Worm (Caenorhabditis elegans): Measurements from ENCODE around the gene ZK262.19.
"Not testable (repeated sequence)": the region's sequence is repeated elsewhere in the genome, so short reads cannot be mapped to it uniquely, and the experiment has no call there.

The ZK262.19 gene

ce11 chrV:18425544-18425943 is at the start of gene ZK262.19:
ZK262.19 (minus strand) TSS chrV:18425644.
- TF ChIP-seq him-1 (tag; optimal IDR thresholded peaks at IDR 0.05) (no peak), W03F9.2 (tag; optimal IDR thresholded peaks at IDR 0.05) (no peak), dao-5 (tag; optimal IDR thresholded peaks at IDR 0.05) (no peak)

- TF ChIP-seq dao-5 (tag; optimal IDR thresholded peaks at IDR 0.05) (no peak), W03F9.2 (tag; optimal IDR thresholded peaks at IDR 0.05) (no peak), him-1 (tag; optimal IDR thresholded peaks at IDR 0.05) (no peak)
Measured at ce11 chrV:18474223-18474622, 48.8 kb upstream of the ZK262.19 start, which contains the start of gene srh-181. srh-181 (plus strand) TSS chrV:18474523.

- TF ChIP-seq him-1 (tag; optimal IDR thresholded peaks at IDR 0.05) (no peak), dao-5 (tag; optimal IDR thresholded peaks at IDR 0.05) (no peak), W03F9.2 (tag; optimal IDR thresholded peaks at IDR 0.05) (no peak)
Measured at ce11 chrV:18473415-18473814, 48.0 kb upstream of the ZK262.19 start, which contains the start of gene srh-182. srh-182 (minus strand) TSS chrV:18473515.

ce11 chrV:18468097-18468496 is 42.7 kb upstream of the ZK262.19 start, which contains the start of gene ZK228.13:
ZK228.13 (minus strand) TSS chrV:18468197.
- no peak for TF ChIP-seq dao-5 (tag; optimal IDR thresholded peaks at IDR 0.05)
- TF ChIP-seq W03F9.2 (tag; optimal IDR thresholded peaks at IDR 0.05), result no peak
- TF ChIP-seq him-1 (tag; optimal IDR thresholded peaks at IDR 0.05), result no peak

ce11 chrV:18462365-18462837 is 37.0 kb upstream of the ZK262.19 start, which contains the start of gene ZK228.4:
ZK228.4 (plus strand) TSS chrV:18462787.
- TF ChIP-seq W03F9.2 (tag; optimal IDR thresholded peaks at IDR 0.05) (no peak), him-1 (tag; optimal IDR thresholded peaks at IDR 0.05) (no peak), dao-5 (tag; optimal IDR thresholded peaks at IDR 0.05) (no peak)

ce11 chrV:18461200-18461728 is 35.8 kb upstream of the ZK262.19 start, which contains the start of gene ZK228.3:
ZK228.3 (minus strand) TSS chrV:18461250.
- TF ChIP-seq W03F9.2 (tag; optimal IDR thresholded peaks at IDR 0.05), result no peak
- no peak for TF ChIP-seq dao-5 (tag; optimal IDR thresholded peaks at IDR 0.05)
- no peak for TF ChIP-seq him-1 (tag; optimal IDR thresholded peaks at IDR 0.05)

- TF ChIP-seq dao-5 (tag; optimal IDR thresholded peaks at IDR 0.05) (no peak), W03F9.2 (tag; optimal IDR thresholded peaks at IDR 0.05) (no peak), him-1 (tag; optimal IDR thresholded peaks at IDR 0.05) (no peak)
Measured at ce11 chrV:18456574-18456973, 31.1 kb upstream of the ZK262.19 start, which contains the start of gene ZK228.10. ZK228.10 (plus strand) TSS chrV:18456874.

- TF ChIP-seq W03F9.2 (tag; optimal IDR thresholded peaks at IDR 0.05) (no peak), dao-5 (tag; optimal IDR thresholded peaks at IDR 0.05) (no peak), him-1 (tag; optimal IDR thresholded peaks at IDR 0.05) (no peak)
Measured at ce11 chrV:18444118-18444517, 18.7 kb upstream of the ZK262.19 start, which contains the start of gene ZK228.1. ZK228.1 (plus strand) TSS chrV:18444418.

ce11 chrV:18439469-18439868 is 14.0 kb upstream of the ZK262.19 start, which contains the start of gene ZK262.9:
ZK262.9 (plus strand) TSS chrV:18439769.
- TF ChIP-seq W03F9.2, dao-5, him-1 (tag; optimal IDR thresholded peaks at IDR 0.05): not testable (repeated sequence)

ce11 chrV:18438081-18438480 is 12.6 kb upstream of the ZK262.19 start, which contains the start of gene ZK262.8:
ZK262.8 (plus strand) TSS chrV:18438381.
- TF ChIP-seq W03F9.2 (tag; optimal IDR thresholded peaks at IDR 0.05) (no peak), dao-5 (tag; optimal IDR thresholded peaks at IDR 0.05) (no peak), him-1 (tag; optimal IDR thresholded peaks at IDR 0.05) (no peak)

- TF ChIP-seq W03F9.2 (tag; optimal IDR thresholded peaks at IDR 0.05), result no peak
- TF ChIP-seq dao-5 (tag; optimal IDR thresholded peaks at IDR 0.05), result no peak
Measured at ce11 chrV:18434961-18435360, 9.5 kb upstream of the ZK262.19 start, which contains the start of gene ZK262.20. ZK262.20 (minus strand) TSS chrV:18435061.

- no peak for TF ChIP-seq dao-5 (tag; optimal IDR thresholded peaks at IDR 0.05)
- no peak for TF ChIP-seq W03F9.2 (tag; optimal IDR thresholded peaks at IDR 0.05)
- no peak for TF ChIP-seq him-1 (tag; optimal IDR thresholded peaks at IDR 0.05)
Measured at ce11 chrV:18431450-18431849, 6.0 kb upstream of the ZK262.19 start, which contains the start of gene srw-82. srw-82 (plus strand) TSS chrV:18431750.

ce11 chrV:18430826-18431225 is 5.4 kb upstream of the ZK262.19 start:
- TF ChIP-seq him-1 (tag; optimal IDR thresholded peaks at IDR 0.05) (no peak), dao-5 (tag; optimal IDR thresholded peaks at IDR 0.05) (no peak), W03F9.2 (tag; optimal IDR thresholded peaks at IDR 0.05) (no peak)

ce11 chrV:18426280-18426679 is 836 bp upstream of the ZK262.19 start, which contains the start of gene srw-83:
srw-83 (plus strand) TSS chrV:18426580.
- no peak for TF ChIP-seq dao-5 (tag; optimal IDR thresholded peaks at IDR 0.05)
- TF ChIP-seq W03F9.2 (tag; optimal IDR thresholded peaks at IDR 0.05), result no peak
- TF ChIP-seq him-1 (tag; optimal IDR thresholded peaks at IDR 0.05), result no peak

All from whole organism, L4/young adult.